Fruit fly (Drosophila melanogaster): ENCODE measurements around the gene pns.
A peak's percentile ranks its signal among the peaks of the same experiment; 100 is the strongest.

The pns gene

DNA sequence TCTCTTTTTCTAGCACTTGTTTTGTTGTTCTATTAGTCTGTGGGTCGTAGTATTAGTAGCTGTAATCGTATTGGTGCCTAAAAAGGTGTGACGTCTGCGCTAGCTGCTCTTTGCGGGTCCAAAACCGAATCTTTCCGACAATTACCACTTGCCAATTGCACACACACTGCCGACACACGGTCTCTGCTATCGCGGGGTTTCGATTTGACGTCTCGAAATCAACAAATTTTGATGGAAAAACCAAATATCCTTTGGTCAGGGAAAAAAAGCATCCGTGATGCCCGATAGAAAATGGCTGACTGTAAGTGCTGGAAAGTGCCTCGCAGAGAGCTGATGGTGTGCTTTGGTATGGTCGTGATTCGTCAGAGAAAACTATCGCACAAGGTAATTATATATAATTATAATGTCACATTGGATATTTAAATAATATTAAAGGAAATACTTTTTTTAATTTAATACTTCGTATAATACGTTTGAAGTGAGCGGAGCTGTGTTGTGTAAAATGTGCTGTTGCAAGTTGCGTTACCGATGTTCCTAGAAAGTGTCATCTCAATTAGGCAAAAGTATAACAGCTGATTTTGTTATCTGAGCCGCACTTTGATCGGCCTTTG, 21.3 kb downstream of the pns start, which contains the start of the genes Pex10 and CG12099:
TSS of gene Pex10 (plus strand) at position 51 of the 611 bp plus-strand sequence.
TSS of gene CG12099 (minus strand) at position 307 of the 611 bp plus-strand sequence.
- TF ChIP-seq CG12071 (GFP tag; optimal IDR thresholded peaks at IDR 0.05) (peak; percentile 10), grau (tag; optimal IDR thresholded peaks at IDR 0.05) (peak; percentile 88), fd3F (GFP tag; optimal IDR thresholded peaks at IDR 0.05) (peak; percentile 82), CG14667 (GFP tag; IDR thresholded peaks at IDR 0.05) (peak; percentile 87), CG1603 (tag; optimal IDR thresholded peaks at IDR 0.05) (peak; percentile 80), tll (GFP tag; optimal IDR thresholded peaks at IDR 0.05) (peak; percentile 20 to 70), HLH3B (GFP tag; IDR thresholded peaks at IDR 0.05) (peak; percentile 88), az2 (GFP tag; optimal IDR thresholded peaks at IDR 0.05) (peak; percentile 88), trh (GFP tag; optimal IDR thresholded peaks at IDR 0.05) (peak; percentile 72), zf30C (GFP tag; optimal IDR thresholded peaks at IDR 0.05) (no peak), gsb-n (tag; optimal IDR thresholded peaks at IDR 0.05) (no peak), CG4820 (GFP tag; optimal IDR thresholded peaks at IDR 0.05) (peak; percentile 81), gfzf (GFP tag; optimal IDR thresholded peaks at IDR 0.05) (no peak), CG17612 (GFP tag; IDR thresholded peaks at IDR 0.05) (peak; percentile 87), CG6254 (GFP tag; optimal IDR thresholded peaks at IDR 0.05) (peak; percentile 62), ken (GFP tag; IDR thresholded peaks at IDR 0.05) (peak; percentile 93), Ptx1 (GFP tag; IDR thresholded peaks at IDR 0.05) (peak; percentile 95), bab2 (GFP tag; optimal IDR thresholded peaks at IDR 0.05) (peak; percentile 69), CG7839 (tag; optimal IDR thresholded peaks at IDR 0.05) (peak; percentile 85), CG2116 (GFP tag; optimal IDR thresholded peaks at IDR 0.05) (peak; percentile 85), Six4 (GFP tag; optimal IDR thresholded peaks at IDR 0.05) (peak; percentile 87), Doc2 (GFP tag; IDR thresholded peaks at IDR 0.05) (peak; percentile 33; the same call in 1 of the 2 replicates), pum (GFP tag; optimal IDR thresholded peaks at IDR 0.05) (peak; percentile 67), ac (GFP tag; optimal IDR thresholded peaks at IDR 0.05) (peak; percentile 28), CG14014 (GFP tag; IDR thresholded peaks at IDR 0.05) (peak; percentile 87), CG3407 (GFP tag; optimal IDR thresholded peaks at IDR 0.05) (no peak), CG7357 (GFP tag; IDR thresholded peaks at IDR 0.05) (peak; percentile 80), Hand (GFP tag; optimal IDR thresholded peaks at IDR 0.05) (peak; percentile 50), CG9876 (GFP tag; optimal IDR thresholded peaks at IDR 0.05) (no peak), hb (GFP tag; IDR thresholded peaks at IDR 0.05; ENCODE audit: partially characterized antibody) (peak; percentile 90), CG11504 (tag; optimal IDR thresholded peaks at IDR 0.05) (no peak), H2.0 (GFP tag; IDR thresholded peaks at IDR 0.05) (peak; percentile 91), z (GFP tag; IDR thresholded peaks at IDR 0.05) (no peak), CG15479 (GFP tag; optimal IDR thresholded peaks at IDR 0.05) (peak; percentile 30), her (GFP tag; optimal IDR thresholded peaks at IDR 0.05) (no peak), Dll (GFP tag; IDR thresholded peaks at IDR 0.05; ENCODE audit: partially characterized antibody) (peak; percentile 99), Dip2 (GFP tag; IDR thresholded peaks at IDR 0.05) (peak; percentile 26; the same call in 1 of the 2 replicates), Elba2 (GFP tag; optimal IDR thresholded peaks at IDR 0.05) (peak; percentile 79), CG9437 (GFP tag; optimal IDR thresholded peaks at IDR 0.05) (peak; percentile 83), CG12104 (GFP tag; optimal IDR thresholded peaks at IDR 0.05) (peak; percentile 81), cwo (GFP tag; optimal IDR thresholded peaks at IDR 0.05) (peak; percentile 67), CG17912 (GFP tag; optimal IDR thresholded peaks at IDR 0.05) (peak; percentile 46), CG15696 (tag; optimal IDR thresholded peaks at IDR 0.05) (peak; percentile 91), wek (GFP tag; optimal IDR thresholded peaks at IDR 0.05) (no peak), ato (GFP tag; IDR thresholded peaks at IDR 0.05; ENCODE audit: partially characterized antibody) (peak; percentile 48; the same call in 1 of the 2 replicates), Max (GFP tag; optimal IDR thresholded peaks at IDR 0.05) (peak; percentile 90), E2f2 (GFP tag; IDR thresholded peaks at IDR 0.05) (peak; percentile 71), CG13894 (tag; optimal IDR thresholded peaks at IDR 0.05) (no peak), CG8290 (GFP tag; optimal IDR thresholded peaks at IDR 0.05) (peak; percentile 90), CG8290 (tag; optimal IDR thresholded peaks at IDR 0.05) (peak in 1 of 2 experiments; percentile 74)

Data from whole organism, embryonic.